Fruit fly (Drosophila melanogaster): ENCODE data around the gene CG12078.

dm6 chr3L:3208895-3209294 is 35.2 kb downstream of the CG12078 start, which contains the start of the genes CG32269 and CG32270:
- TF ChIP-seq h (optimal IDR thresholded peaks at IDR 0.05) (no peak), Myc (optimal IDR thresholded peaks at IDR 0.05) (no peak), ttk (optimal IDR thresholded peaks at IDR 0.05) (no peak)
